Worm (Caenorhabditis elegans): ENCODE results near the gene scav-4.

The scav-4 gene

ce11 chrX:13008895-13009294 is 27.3 kb downstream of the scav-4 start:
- TF ChIP-seq B0310.2 (tag; optimal IDR thresholded peaks at IDR 0.05) (no peak), sea-1 (GFP tag; conservative IDR thresholded peaks at IDR 0.05) (no peak), scrt-1 (GFP tag; IDR thresholded peaks at IDR 0.05) (no peak)

DNA sequence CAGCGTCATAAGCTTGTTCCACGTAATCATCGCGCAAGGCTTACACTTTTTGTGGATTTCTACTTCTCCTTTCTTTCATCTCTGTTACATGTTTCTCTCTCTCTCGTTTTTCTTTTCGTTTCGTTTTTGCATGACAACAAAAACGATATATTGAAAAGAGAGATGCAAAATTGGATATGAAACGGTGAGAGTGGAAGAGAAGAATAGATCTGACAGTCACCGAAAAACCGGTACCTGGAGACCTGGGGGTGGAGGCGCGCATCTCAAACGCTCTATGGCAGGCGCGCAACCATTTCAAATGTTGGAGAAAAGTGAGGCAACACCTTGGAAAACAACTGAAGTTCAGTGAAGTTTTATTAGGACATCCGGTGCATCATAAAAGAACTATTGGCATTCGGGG is 28.1 kb downstream of the scav-4 start:
- TF ChIP-seq tbx-37 (GFP tag; conservative IDR thresholded peaks at IDR 0.05) (no peak), aly-1 (tag; optimal IDR thresholded peaks at IDR 0.05) (no peak), sea-1 (GFP tag; conservative IDR thresholded peaks at IDR 0.05) (no peak), ceh-36 (tag; optimal IDR thresholded peaks at IDR 0.05) (no peak), tra-4 (tag; optimal IDR thresholded peaks at IDR 0.05) (no peak), B0310.2 (tag; optimal IDR thresholded peaks at IDR 0.05) (no peak), hmbx-1 (tag; optimal IDR thresholded peaks at IDR 0.05) (no peak), ama-1 (optimal IDR thresholded peaks at IDR 0.05) (no peak), ceh-13 (GFP tag; optimal IDR thresholded peaks at IDR 0.05) (no peak), pes-1 (GFP tag; IDR thresholded peaks at IDR 0.05) (no peak), flt-1 (GFP tag; IDR thresholded peaks at IDR 0.05) (no peak), scrt-1 (GFP tag; IDR thresholded peaks at IDR 0.05) (no peak), tbx-11 (GFP tag; IDR thresholded peaks at IDR 0.05) (no peak), F13C5.2 (tag; optimal IDR thresholded peaks at IDR 0.05) (no peak), hnd-1 (tag; optimal IDR thresholded peaks at IDR 0.05) (no peak), hmg-4 (GFP tag; optimal IDR thresholded peaks at IDR 0.05) (no peak), ets-7 (tag; optimal IDR thresholded peaks at IDR 0.05) (no peak)

- TF ChIP-seq hmbx-1 (tag; optimal IDR thresholded peaks at IDR 0.05) (no peak), flt-1 (GFP tag; IDR thresholded peaks at IDR 0.05) (no peak), F13C5.2 (tag; optimal IDR thresholded peaks at IDR 0.05) (no peak), tbx-37 (GFP tag; conservative IDR thresholded peaks at IDR 0.05) (no peak), tbx-11 (GFP tag; IDR thresholded peaks at IDR 0.05) (no peak), hnd-1 (tag; optimal IDR thresholded peaks at IDR 0.05) (no peak), B0310.2 (tag; optimal IDR thresholded peaks at IDR 0.05) (no peak), ets-7 (tag; optimal IDR thresholded peaks at IDR 0.05) (no peak), aly-1 (tag; optimal IDR thresholded peaks at IDR 0.05) (no peak), sea-1 (GFP tag; conservative IDR thresholded peaks at IDR 0.05) (no peak), ceh-36 (tag; optimal IDR thresholded peaks at IDR 0.05) (no peak), scrt-1 (GFP tag; IDR thresholded peaks at IDR 0.05) (no peak), pes-1 (GFP tag; IDR thresholded peaks at IDR 0.05) (no peak), ceh-13 (GFP tag; optimal IDR thresholded peaks at IDR 0.05) (no peak), hmg-4 (GFP tag; optimal IDR thresholded peaks at IDR 0.05) (no peak)
Measured at ce11 chrX:13011897-13012296, 30.3 kb downstream of the scav-4 start.

ce11 chrX:13014341-13014740 is 32.8 kb downstream of the scav-4 start:
- TF ChIP-seq aly-1 (tag; optimal IDR thresholded peaks at IDR 0.05) (no peak), tbx-37 (GFP tag; conservative IDR thresholded peaks at IDR 0.05) (no peak), tbx-11 (GFP tag; IDR thresholded peaks at IDR 0.05) (no peak), B0310.2 (tag; optimal IDR thresholded peaks at IDR 0.05) (no peak), ceh-13 (GFP tag; optimal IDR thresholded peaks at IDR 0.05) (no peak), tra-4 (tag; optimal IDR thresholded peaks at IDR 0.05) (no peak), sea-1 (GFP tag; conservative IDR thresholded peaks at IDR 0.05) (no peak), hmg-4 (GFP tag; optimal IDR thresholded peaks at IDR 0.05) (no peak), ets-7 (tag; optimal IDR thresholded peaks at IDR 0.05) (no peak), flt-1 (GFP tag; IDR thresholded peaks at IDR 0.05) (no peak), hmbx-1 (tag; optimal IDR thresholded peaks at IDR 0.05) (no peak), ceh-36 (tag; optimal IDR thresholded peaks at IDR 0.05) (no peak), pes-1 (GFP tag; IDR thresholded peaks at IDR 0.05) (no peak), scrt-1 (GFP tag; IDR thresholded peaks at IDR 0.05) (no peak), F13C5.2 (tag; optimal IDR thresholded peaks at IDR 0.05) (no peak), ama-1 (optimal IDR thresholded peaks at IDR 0.05) (no peak), hnd-1 (tag; optimal IDR thresholded peaks at IDR 0.05) (no peak)

- TF ChIP-seq hnd-1 (tag; optimal IDR thresholded peaks at IDR 0.05): no peak
- no peak for TF ChIP-seq ets-7 (tag; optimal IDR thresholded peaks at IDR 0.05)
- TF ChIP-seq ceh-13 (GFP tag; optimal IDR thresholded peaks at IDR 0.05): no peak
- no peak for TF ChIP-seq scrt-1 (GFP tag; IDR thresholded peaks at IDR 0.05)
- no peak for TF ChIP-seq ceh-36 (tag; optimal IDR thresholded peaks at IDR 0.05)
- no peak for TF ChIP-seq F13C5.2 (tag; optimal IDR thresholded peaks at IDR 0.05)
- TF ChIP-seq hmg-4 (GFP tag; optimal IDR thresholded peaks at IDR 0.05): no peak
- no peak for TF ChIP-seq B0310.2 (tag; optimal IDR thresholded peaks at IDR 0.05)
- TF ChIP-seq tbx-11 (GFP tag; IDR thresholded peaks at IDR 0.05): no peak
- TF ChIP-seq sea-1 (GFP tag; conservative IDR thresholded peaks at IDR 0.05): no peak
- no peak for TF ChIP-seq tbx-37 (GFP tag; conservative IDR thresholded peaks at IDR 0.05)
- no peak for TF ChIP-seq tra-4 (tag; optimal IDR thresholded peaks at IDR 0.05)
- TF ChIP-seq ama-1 (optimal IDR thresholded peaks at IDR 0.05): no peak
Measured at ce11 chrX:13016290-13016689, 34.7 kb downstream of the scav-4 start.

DNA sequence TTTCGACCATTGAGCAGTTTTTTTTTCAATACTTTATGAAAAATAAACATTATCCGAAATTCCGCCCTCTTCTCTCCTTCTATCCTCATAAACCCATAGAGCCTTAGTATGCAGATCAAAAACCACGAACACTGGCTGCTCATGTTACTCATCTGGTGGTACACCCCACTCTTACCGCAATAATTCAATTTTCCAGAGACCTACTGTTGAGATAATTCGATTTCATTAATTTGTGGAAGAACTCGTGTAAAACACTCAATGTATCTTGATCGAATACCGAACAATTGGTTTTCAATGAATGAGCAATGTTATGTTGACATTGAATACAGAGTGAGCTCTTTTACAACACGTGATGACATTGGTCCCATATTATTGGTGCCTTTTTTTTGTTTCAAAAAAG is 39.9 kb downstream of the scav-4 start:
- TF ChIP-seq ets-7 (tag; optimal IDR thresholded peaks at IDR 0.05): no peak
- no peak for TF ChIP-seq B0310.2 (tag; optimal IDR thresholded peaks at IDR 0.05)
- TF ChIP-seq tbx-37 (GFP tag; conservative IDR thresholded peaks at IDR 0.05): no peak
- TF ChIP-seq hmg-4 (GFP tag; optimal IDR thresholded peaks at IDR 0.05): no peak
- no peak for TF ChIP-seq ama-1 (optimal IDR thresholded peaks at IDR 0.05)
- TF ChIP-seq sea-1 (GFP tag; conservative IDR thresholded peaks at IDR 0.05): no peak
- no peak for TF ChIP-seq flt-1 (GFP tag; IDR thresholded peaks at IDR 0.05)
- TF ChIP-seq tbx-11 (GFP tag; IDR thresholded peaks at IDR 0.05): no peak

DNA sequence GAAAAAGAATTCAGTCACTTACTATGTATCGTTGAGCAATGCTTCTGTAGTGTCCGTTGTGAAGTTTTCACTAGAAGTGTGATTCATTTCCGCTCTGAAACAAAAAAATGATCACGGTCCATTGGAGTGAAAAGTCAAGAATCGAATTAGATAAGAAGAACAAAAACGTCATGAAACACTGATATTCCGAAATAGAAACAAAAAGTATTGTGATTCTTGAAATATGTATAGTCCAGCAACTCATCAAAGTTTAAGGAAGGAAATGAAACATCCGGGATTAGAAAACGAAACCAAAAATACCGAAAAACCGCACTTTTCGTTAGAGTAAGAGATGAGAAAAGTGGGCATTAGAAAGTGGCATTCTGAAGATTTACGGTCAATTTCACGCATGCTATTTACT is 51.0 kb downstream of the scav-4 start, which contains the start of gene npr-10:
npr-10 (minus strand) TSS at position 101 of the 400 bp plus-strand sequence.
- TF ChIP-seq ceh-36 (tag; optimal IDR thresholded peaks at IDR 0.05) (no peak), aly-1 (tag; optimal IDR thresholded peaks at IDR 0.05) (no peak), ceh-13 (GFP tag; optimal IDR thresholded peaks at IDR 0.05) (no peak)

ce11 chrX:13033850-13034249 is 52.3 kb downstream of the scav-4 start:
- no peak for TF ChIP-seq B0310.2 (tag; optimal IDR thresholded peaks at IDR 0.05)
- TF ChIP-seq F13C5.2 (tag; optimal IDR thresholded peaks at IDR 0.05): no peak
- TF ChIP-seq ceh-13 (GFP tag; optimal IDR thresholded peaks at IDR 0.05): no peak
- no peak for TF ChIP-seq sea-1 (GFP tag; conservative IDR thresholded peaks at IDR 0.05)
